Worm (Caenorhabditis elegans) whole organism, mixed stage, embryonic: ENCODE data around the gene nsy-7.

ENCODE experiments used
- lin-13 ChIP-seq: fragments of 150-350 bp; optimal IDR thresholded peaks from 2 replicates; lab custom pipeline; 2014; ENCODE audit warnings: missing biosample characterization, missing genetic modification characterization
- sptf-1 ChIP-seq: sonication (generic microtip); optimal IDR thresholded peaks from 2 replicates; lab custom pipeline; 2017; ENCODE audit warnings: mild to moderate bottlenecking, missing genetic modification characterization, moderate library complexity, missing compliant biosample characterization
- tbx-8 ChIP-seq: fragments of 200-800 bp; sonication (Bioruptor generic); optimal IDR thresholded peaks from 2 replicates; lab custom pipeline; 2018; ENCODE audit warnings: mild to moderate bottlenecking, missing genetic modification characterization, moderate library complexity, missing compliant biosample characterization

- TF ChIP-seq lin-13 (no peak), tbx-8 (GFP tag; lab: Kevin White, UChicago) (no peak), sptf-1 (tag; lab: Kevin White, UChicago) (no peak)
These were observed 24.1 kb downstream of the nsy-7 start, which contains the start of gene sax-7 for ce11 chrIV:8062359-8062758.
